Fruit fly (Drosophila melanogaster) whole organism: ENCODE results near the gene CG43446.

Experiments used
- CG8478 ChIP-seq: fragments of >200 bp; optimal IDR thresholded peaks from 2 replicates; lab custom pipeline; 2018; ENCODE audit warnings: inconsistent platforms
- Dll ChIP-seq: fragments of >200 bp; optimal IDR thresholded peaks from 2 replicates; lab custom pipeline; 2017
- EcR ChIP-seq, 2 experiments: fragments of >200 bp; optimal IDR thresholded peaks; 2 replicates each; lab custom pipeline; 2017; ENCODE audit warnings: missing biosample characterization in 2 of 2, missing genetic modification characterization in 2 of 2, missing genetic modification reagents in 2 of 2
- pan ChIP-seq: fragments of >200 bp; optimal IDR thresholded peaks from 2 replicates; lab custom pipeline; 2017
- psq ChIP-seq: fragments of >200 bp; optimal IDR thresholded peaks from 2 replicates; lab custom pipeline; 2017
- usp ChIP-seq: fragments of >200 bp; optimal IDR thresholded peaks from 2 replicates; lab custom pipeline; 2017; ENCODE audit warnings: missing biosample characterization, missing genetic modification characterization, mixed read lengths

DNA sequence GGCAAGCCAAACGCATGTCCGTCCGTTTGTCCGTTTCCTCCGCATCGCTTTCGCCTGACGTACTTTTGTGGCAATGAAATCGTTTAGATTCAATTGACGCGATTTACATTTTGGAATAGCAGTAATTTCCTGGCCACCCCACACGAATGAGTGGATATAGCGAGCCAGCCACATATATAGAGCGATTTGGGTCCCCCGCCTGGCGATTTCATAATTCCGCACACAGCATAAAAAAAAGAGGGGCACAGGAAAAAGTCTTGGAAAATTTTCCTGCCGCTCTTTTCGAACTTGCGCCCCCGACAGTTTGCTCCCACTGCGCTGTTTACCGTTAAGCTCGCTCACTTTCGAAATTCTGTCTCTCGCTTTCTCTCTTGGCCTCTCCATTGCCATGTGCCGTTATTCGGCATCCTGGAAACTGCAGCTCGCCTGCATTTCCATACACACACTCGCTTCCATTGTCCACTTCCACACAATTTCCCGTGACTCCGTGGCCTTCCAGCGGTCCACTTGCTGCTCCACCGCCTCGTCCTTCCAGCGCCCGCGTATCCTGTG is 29.1 kb downstream of the CG43446 start:
- TF ChIP-seq Dll (lab: Kevin White, UChicago) (no peak), pan (lab: Kevin White, UChicago) (no peak), usp (no peak), psq (lab: Kevin White, UChicago) (no peak), EcR (GFP tag; optimal IDR thresholded peaks at IDR 0.05; lab: Kevin White, UChicago) (no peak), CG8478 (no peak)
